Worm (Caenorhabditis elegans) whole organism, L4 larva: Measurements from ENCODE around the gene W04G3.5.
A peak's percentile ranks its signal among the peaks of the same experiment; 100 is the strongest.

Experiments used
- F26F4.8 ChIP-seq: fragments of 200-800 bp; sonication (Bioruptor generic); conservative IDR thresholded peaks from 2 replicates; pipeline ENCODE4 v1.3.6; 2022; ENCODE audit warnings: missing genetic modification characterization, missing compliant biosample characterization
- F37D6.2 ChIP-seq: sonication (generic microtip); optimal IDR thresholded peaks from 2 replicates; lab custom pipeline; 2016; ENCODE audit warnings: mild to moderate bottlenecking, missing genetic modification characterization, missing compliant biosample characterization
- Y105C5A.15 ChIP-seq: fragments of 200-800 bp; sonication (Bioruptor generic); IDR thresholded peaks from 2 replicates; pipeline ENCODE4 v1.3.6; 2022; ENCODE audit warnings: missing genetic modification characterization, missing compliant biosample characterization
- Y48G9A.11 ChIP-seq: fragments of 200-800 bp; sonication (Bioruptor generic); IDR thresholded peaks from 2 replicates; pipeline ENCODE4 v1.3.6; 2022; ENCODE audit warnings: missing genetic modification reagents, missing genetic modification characterization, missing compliant biosample characterization
- Y5F2A.4 ChIP-seq: fragments of 200-800 bp; sonication (Bioruptor generic); optimal IDR thresholded peaks from 2 replicates; lab custom pipeline; 2018; ENCODE audit warnings: mild to moderate bottlenecking, missing genetic modification characterization, missing compliant biosample characterization
- Y75B8A.6 ChIP-seq: fragments of 200-800 bp; sonication (Bioruptor generic); IDR thresholded peaks from 2 replicates; pipeline ENCODE4 v1.3.6; 2022; ENCODE audit warnings: missing genetic modification reagents, missing genetic modification characterization, missing compliant biosample characterization
- aha-1 ChIP-seq: fragments of 150-350 bp; peaks from one replicate; lab custom pipeline; 2014; ENCODE audit warnings: missing biosample characterization, missing genetic modification characterization
- ama-1 ChIP-seq: fragments of 150-350 bp; optimal IDR thresholded peaks from 2 replicates; lab custom pipeline; 2014; ENCODE audit warnings: inconsistent platforms, mixed read lengths
- arid-1 ChIP-seq: fragments of 200-800 bp; sonication (Bioruptor generic); conservative IDR thresholded peaks from 2 replicates; pipeline ENCODE4 v1.3.6; 2022; ENCODE audit warnings: missing genetic modification reagents, missing genetic modification characterization, missing compliant biosample characterization
- ceh-28 ChIP-seq: fragments of 150-350 bp; optimal IDR thresholded peaks from 2 replicates; lab custom pipeline; 2014; ENCODE audit warnings: missing biosample characterization, missing genetic modification reagents, missing genetic modification characterization
- ceh-32 ChIP-seq: sonication (generic microtip); optimal IDR thresholded peaks from 2 replicates; lab custom pipeline; 2016; ENCODE audit warnings: mild to moderate bottlenecking, missing genetic modification characterization, missing compliant biosample characterization; ENCODE audit not compliant: poor library complexity
- ceh-82 ChIP-seq: sonication (generic microtip); optimal IDR thresholded peaks from 2 replicates; lab custom pipeline; 2017; ENCODE audit warnings: missing biosample characterization, missing genetic modification characterization
- ces-1 ChIP-seq: fragments of 150-350 bp; sonication (generic microtip); optimal IDR thresholded peaks from 4 replicates; lab custom pipeline; 2014; ENCODE audit warnings: missing biosample characterization, missing genetic modification reagents, missing genetic modification characterization
- daf-8 ChIP-seq: fragments of 200-800 bp; sonication (Bioruptor generic); IDR thresholded peaks from 2 replicates; pipeline ENCODE4 v1.3.6; 2022; ENCODE audit warnings: missing genetic modification characterization, missing compliant biosample characterization
- dmd-8 ChIP-seq: fragments of 200-800 bp; sonication (Bioruptor generic); IDR thresholded peaks from 2 replicates; pipeline ENCODE4 v1.3.6; 2022; ENCODE audit warnings: missing genetic modification characterization, missing compliant biosample characterization
- dpl-1 ChIP-seq: fragments of 150-350 bp; optimal IDR thresholded peaks from 2 replicates; lab custom pipeline; 2014; ENCODE audit warnings: missing biosample characterization, missing genetic modification reagents, missing genetic modification characterization
- egl-43 ChIP-seq: fragments of 200-800 bp; sonication (Bioruptor generic); IDR thresholded peaks from 2 replicates; pipeline ENCODE4 v1.3.6; 2022; ENCODE audit warnings: missing genetic modification reagents, missing genetic modification characterization, missing compliant biosample characterization
- hif-1 ChIP-seq, 2 experiments: sonication (generic microtip); optimal IDR thresholded peaks; 2 replicates each; lab custom pipeline; 2016 to 2017; ENCODE audit warnings: missing compliant biosample characterization in 2 of 2, missing genetic modification characterization in 2 of 2, missing genetic modification reagents in 2 of 2, missing genotype in 2 of 2, mild to moderate bottlenecking in 1 of 2
- jun-1 ChIP-seq: fragments of 150-350 bp; optimal IDR thresholded peaks from 2 replicates; lab custom pipeline; 2014; ENCODE audit warnings: missing biosample characterization, missing genetic modification reagents, missing genetic modification characterization
- lim-7 ChIP-seq: fragments of 200-800 bp; sonication (Bioruptor generic); IDR thresholded peaks from 2 replicates; pipeline ENCODE4 v1.3.6; 2022; ENCODE audit warnings: missing genetic modification characterization, missing compliant biosample characterization
- lin-1 ChIP-seq: fragments of 200-800 bp; sonication (Bioruptor generic); IDR thresholded peaks from 2 replicates; pipeline ENCODE4 v1.3.6; 2022; ENCODE audit warnings: missing genetic modification reagents, missing genetic modification characterization, missing compliant biosample characterization
- lin-13 ChIP-seq: fragments of 150-350 bp; optimal IDR thresholded peaks from 2 replicates; lab custom pipeline; 2014; ENCODE audit warnings: missing biosample characterization, missing genetic modification reagents, missing genetic modification characterization
- lin-39 ChIP-seq: fragments of 150-350 bp; optimal IDR thresholded peaks from 2 replicates; lab custom pipeline; 2014; ENCODE audit warnings: missing biosample characterization, missing genetic modification reagents, missing genetic modification characterization
- lir-3 ChIP-seq: sonication (generic microtip); optimal IDR thresholded peaks from 2 replicates; lab custom pipeline; 2016; ENCODE audit warnings: mild to moderate bottlenecking, missing genetic modification characterization, missing compliant biosample characterization
- lsy-2 ChIP-seq, 2 experiments: fragments of 150-350 bp in 1 of 2; sonication (generic microtip) in 1 of 2; optimal IDR thresholded peaks; 2 replicates each; lab custom pipeline; 2014 to 2017; ENCODE audit warnings: missing biosample characterization in 2 of 2, missing genetic modification characterization in 2 of 2
- madf-5 ChIP-seq, 2 experiments: fragments of 200-800 bp; sonication (Bioruptor generic); IDR thresholded peaks; 2 replicates each; pipeline ENCODE4 v1.3.6; 2022; ENCODE audit warnings: missing compliant biosample characterization in 2 of 2, missing genetic modification characterization in 2 of 2
- madf-9 ChIP-seq: fragments of 200-800 bp; sonication (Bioruptor generic); conservative IDR thresholded peaks from 2 replicates; pipeline ENCODE4 v1.3.6; 2022; ENCODE audit warnings: missing genetic modification reagents, missing genetic modification characterization, missing compliant biosample characterization
- mdl-1 ChIP-seq, 2 experiments: fragments of 150-350 bp in 1 of 2; sonication (generic microtip) in 1 of 2; optimal IDR thresholded peaks; 2 replicates each; lab custom pipeline; 2014 to 2017; ENCODE audit warnings: missing biosample characterization in 2 of 2, missing genetic modification characterization in 2 of 2
- mep-1 ChIP-seq: fragments of 150-350 bp; sonication (generic microtip); optimal IDR thresholded peaks from 3 replicates; lab custom pipeline; 2014; ENCODE audit warnings: missing biosample characterization, missing genetic modification characterization
- mes-2 ChIP-seq: sonication (generic microtip); optimal IDR thresholded peaks from 2 replicates; lab custom pipeline; 2016; ENCODE audit warnings: missing genotype, mild to moderate bottlenecking, missing genetic modification characterization, missing compliant biosample characterization; ENCODE audit not compliant: poor library complexity, severe bottlenecking
- mxl-3 ChIP-seq: fragments of 200-800 bp; sonication (Bioruptor generic); optimal IDR thresholded peaks from 2 replicates; lab custom pipeline; 2018; ENCODE audit warnings: mild to moderate bottlenecking, missing genetic modification characterization, missing compliant biosample characterization
- nhr-10 ChIP-seq: fragments of 150-350 bp; optimal IDR thresholded peaks from 2 replicates; lab custom pipeline; 2014; ENCODE audit warnings: missing biosample characterization, missing genetic modification characterization
- nhr-11 ChIP-seq: fragments of 150-350 bp; optimal IDR thresholded peaks from 2 replicates; lab custom pipeline; 2014; ENCODE audit warnings: missing biosample characterization, missing genetic modification characterization
- nhr-111 ChIP-seq: fragments of 200-800 bp; sonication (Bioruptor generic); optimal IDR thresholded peaks from 2 replicates; lab custom pipeline; 2018; ENCODE audit warnings: mild to moderate bottlenecking, missing genetic modification characterization, missing compliant biosample characterization
- nhr-28 ChIP-seq: fragments of 150-350 bp; optimal IDR thresholded peaks from 2 replicates; lab custom pipeline; 2014; ENCODE audit warnings: missing biosample characterization, missing genetic modification characterization
- nhr-42 ChIP-seq: fragments of 200-800 bp; sonication (Bioruptor generic); IDR thresholded peaks from 2 replicates; pipeline ENCODE4 v1.3.6; 2022; ENCODE audit warnings: missing genetic modification characterization, missing compliant biosample characterization
- nhr-48 ChIP-seq: sonication (generic microtip); optimal IDR thresholded peaks from 2 replicates; lab custom pipeline; 2016; ENCODE audit warnings: mild to moderate bottlenecking, missing genetic modification characterization, missing compliant biosample characterization
- nhr-76 ChIP-seq: fragments of 150-350 bp; optimal IDR thresholded peaks from 2 replicates; lab custom pipeline; 2014; ENCODE audit warnings: missing biosample characterization, missing genetic modification characterization
- nhr-77 ChIP-seq: fragments of 150-350 bp; optimal IDR thresholded peaks from 2 replicates; lab custom pipeline; 2014; ENCODE audit warnings: missing biosample characterization, missing genetic modification characterization
- php-3 ChIP-seq: fragments of 200-800 bp; sonication (Bioruptor generic); IDR thresholded peaks from 2 replicates; pipeline ENCODE4 v1.3.6; 2022; ENCODE audit warnings: missing genetic modification reagents, missing genetic modification characterization, missing compliant biosample characterization
- rbr-2 ChIP-seq: sonication (generic microtip); optimal IDR thresholded peaks from 2 replicates; lab custom pipeline; 2016; ENCODE audit warnings: missing genotype, missing genetic modification characterization, missing compliant biosample characterization
- set-16 ChIP-seq: fragments of 200-800 bp; sonication (Bioruptor generic); IDR thresholded peaks from 2 replicates; pipeline ENCODE4 v1.3.6; 2022; ENCODE audit warnings: missing genetic modification reagents, missing genetic modification characterization, missing compliant biosample characterization
- skn-1 ChIP-seq: fragments of 150-350 bp; optimal IDR thresholded peaks from 2 replicates; lab custom pipeline; 2014; ENCODE audit warnings: missing biosample characterization, missing genetic modification characterization
- snpc-1.2 ChIP-seq: fragments of 200-800 bp; sonication (Bioruptor generic); IDR thresholded peaks from 2 replicates; pipeline ENCODE4 v1.3.6; 2022; ENCODE audit warnings: missing genetic modification reagents, missing genetic modification characterization, missing compliant biosample characterization
- tag-97 ChIP-seq: fragments of 200-800 bp; sonication (Bioruptor generic); IDR thresholded peaks from 2 replicates; pipeline ENCODE4 v1.3.6; 2022; ENCODE audit warnings: missing genetic modification characterization, missing compliant biosample characterization
- tra-1 ChIP-seq: fragments of 200-800 bp; sonication (Bioruptor generic); IDR thresholded peaks from 2 replicates; pipeline ENCODE4 v1.3.6; 2022; ENCODE audit warnings: missing genetic modification reagents, missing genetic modification characterization, missing compliant biosample characterization
- unc-130 ChIP-seq: sonication (generic microtip); optimal IDR thresholded peaks from 2 replicates; lab custom pipeline; 2016; ENCODE audit warnings: missing genetic modification reagents, missing genetic modification characterization, missing compliant biosample characterization
- unc-62 ChIP-seq, 3 experiments: fragments of 150-350 bp in 1 of 3; sonication (generic microtip); optimal IDR thresholded peaks in 2 of 3; peaks in 1 of 3; 1 replicate in 1 of 3; 2 replicates in 2 of 3; lab custom pipeline; 2014 to 2017; ENCODE audit warnings: missing biosample characterization in 3 of 3, missing genetic modification characterization in 3 of 3, missing genetic modification reagents in 3 of 3, missing genotype in 1 of 3
- vab-7 ChIP-seq: fragments of 200-800 bp; sonication (Bioruptor generic); IDR thresholded peaks from 2 replicates; pipeline ENCODE4 v1.3.6; 2022; ENCODE audit warnings: missing genetic modification reagents, missing genetic modification characterization, missing compliant biosample characterization
- zfp-3 ChIP-seq: fragments of 200-800 bp; sonication (Bioruptor generic); conservative IDR thresholded peaks from 2 replicates; pipeline ENCODE4 v1.3.6; 2022; ENCODE audit warnings: missing genetic modification reagents, missing genetic modification characterization, missing compliant biosample characterization
- ztf-11 ChIP-seq: fragments of 150-350 bp; optimal IDR thresholded peaks from 2 replicates; lab custom pipeline; 2014; ENCODE audit warnings: missing biosample characterization, missing genetic modification characterization

Gene W04G3.5

ce11 chrX:11095480-11095879 lies 22.0 kb downstream of the W04G3.5 start (continued):
- TF ChIP-seq mep-1 (tag; lab: Kevin White, UChicago) (peak; percentile 92), madf-5 (GFP tag; IDR thresholded peaks at IDR 0.05; lab: Robert Waterston, UW) (peak; percentile 44 to 95; a peak in 3 of 4 replicates), lsy-2 (tag; optimal IDR thresholded peaks at IDR 0.05; lab: Kevin White, UChicago) (peak in 1 of 2 experiments; percentile 25), madf-9 (GFP tag; lab: Robert Waterston, UW) (peak; percentile 88), lim-7 (peak; percentile 87), nhr-10 (tag; lab: Kevin White, UChicago) (no peak), ces-1 (GFP tag; lab: Kevin White, UChicago) (peak; percentile 41), ama-1 (no peak), mdl-1 (tag; optimal IDR thresholded peaks at IDR 0.05; lab: Kevin White, UChicago) (peak in 1 of 2 experiments; percentile 82), nhr-77 (tag; lab: Kevin White, UChicago) (peak; percentile 27), daf-8 (no peak), lir-3 (peak; percentile 84), Y48G9A.11 (GFP tag; lab: Robert Waterston, UW) (no peak; the same call in 1 of the 2 replicates), ceh-32 (tag; lab: Kevin White, UChicago) (peak; percentile 54), zfp-3 (peak; percentile 73; the same call in 1 of the 2 replicates), aha-1 (peak; percentile 99), lin-1 (peak; percentile 87), rbr-2 (tag; lab: Kevin White, UChicago) (peak; percentile 93), nhr-28 (tag; lab: Kevin White, UChicago) (peak; percentile 45), snpc-1.2 (peak; percentile 92), php-3 (GFP tag; lab: Robert Waterston, UW) (peak; percentile 83), F26F4.8 (GFP tag; lab: Robert Waterston, UW) (0 out of 2 replicates have a peak, but pooled peaks have one; percentile 50), nhr-11 (peak; percentile 55), unc-62 (GFP tag; optimal IDR thresholded peaks at IDR 0.05 in 1 of 2; lab: Kevin White, UChicago) (peak in 1 of 2 experiments; percentile 95), unc-62 (tag; optimal IDR thresholded peaks at IDR 0.05; lab: Kevin White, UChicago) (no peak), lin-39 (no peak), arid-1 (peak; percentile 79), ztf-11 (tag; lab: Kevin White, UChicago) (no peak), hif-1 (tag; optimal IDR thresholded peaks at IDR 0.05; lab: Kevin White, UChicago) (peak; percentile 30 to 65), nhr-111 (GFP tag; lab: Kevin White, UChicago) (peak; percentile 37), tag-97 (GFP tag; lab: Robert Waterston, UW) (0 out of 2 replicates have a peak, but pooled peaks have one; percentile 80), mxl-3 (GFP tag; lab: Kevin White, UChicago) (peak; percentile 71), dmd-8 (GFP tag; lab: Robert Waterston, UW) (peak; percentile 92), ceh-82 (tag; lab: Kevin White, UChicago) (no peak), ceh-28 (tag; lab: Kevin White, UChicago) (no peak), Y5F2A.4 (GFP tag; lab: Kevin White, UChicago) (peak; percentile 64), Y105C5A.15 (peak; percentile 53; the same call in 1 of the 2 replicates), jun-1 (tag; lab: Kevin White, UChicago) (peak; percentile 72), nhr-76 (tag; lab: Kevin White, UChicago) (no peak), vab-7 (GFP tag; lab: Robert Waterston, UW) (no peak; the same call in 1 of the 2 replicates), nhr-48 (peak; percentile 80), Y75B8A.6 (GFP tag; lab: Robert Waterston, UW) (no peak), tra-1 (GFP tag; lab: Robert Waterston, UW) (peak; percentile 91), egl-43 (GFP tag; lab: Robert Waterston, UW) (no peak; the same call in none of the 2 replicates), nhr-42 (GFP tag; lab: Robert Waterston, UW) (peak; percentile 89), set-16 (GFP tag; lab: Robert Waterston, UW) (no peak), F37D6.2 (tag; lab: Kevin White, UChicago) (peak; percentile 93), unc-130 (GFP tag; lab: Kevin White, UChicago) (peak; percentile 29), skn-1 (tag; lab: Kevin White, UChicago) (no peak), dpl-1 (GFP tag; lab: Kevin White, UChicago) (peak; percentile 50), mes-2 (tag; lab: Kevin White, UChicago) (no peak), lin-13 (GFP tag; lab: Kevin White, UChicago) (peak; percentile 67)
